Worm (Caenorhabditis elegans) whole organism, young adult: ENCODE measurements around the gene F49E12.7.

Experiments used
- B0261.1 ChIP-seq: sonication (generic microtip); optimal IDR thresholded peaks from 2 replicates; lab custom pipeline; 2016; ENCODE audit warnings: mild to moderate bottlenecking, missing genetic modification characterization, moderate library complexity, missing compliant biosample characterization
- B0336.3 ChIP-seq: fragments of 200-800 bp; sonication (Bioruptor generic); IDR thresholded peaks from 2 replicates; pipeline ENCODE4 v1.3.6; 2022; ENCODE audit warnings: missing genetic modification characterization, missing compliant biosample characterization
- D2030.7 ChIP-seq: fragments of 200-800 bp; sonication (Bioruptor generic); IDR thresholded peaks from 2 replicates; pipeline ENCODE4 v1.3.6; 2022; ENCODE audit warnings: missing genetic modification reagents, missing genetic modification characterization, missing compliant biosample characterization
- F10E7.11 ChIP-seq: sonication (generic microtip); optimal IDR thresholded peaks from 2 replicates; lab custom pipeline; 2017; ENCODE audit warnings: mild to moderate bottlenecking, missing genetic modification characterization, moderate library complexity, missing compliant biosample characterization
- F49E8.2 ChIP-seq: sonication (generic microtip); optimal IDR thresholded peaks from 3 replicates; lab custom pipeline; 2017; ENCODE audit warnings: missing genetic modification characterization, mild to moderate bottlenecking, missing compliant biosample characterization, antibody characterized with exemption, moderate library complexity; ENCODE audit not compliant: insufficient read depth
- F57C9.4 ChIP-seq: sonication (generic microtip); optimal IDR thresholded peaks from 2 replicates; lab custom pipeline; 2017; ENCODE audit warnings: mild to moderate bottlenecking, missing genetic modification characterization, missing compliant biosample characterization
- K11D2.4 ChIP-seq: fragments of 200-800 bp; sonication (Bioruptor generic); IDR thresholded peaks from 2 replicates; pipeline ENCODE4 v1.3.6; 2022; ENCODE audit warnings: missing genetic modification reagents, missing genetic modification characterization, missing compliant biosample characterization
- K12H6.12 ChIP-seq: fragments of 200-800 bp; sonication (Bioruptor generic); optimal IDR thresholded peaks from 2 replicates; lab custom pipeline; 2018; ENCODE audit warnings: mild to moderate bottlenecking, missing genetic modification characterization, missing compliant biosample characterization
- T07F8.4 ChIP-seq: sonication (generic microtip); optimal IDR thresholded peaks from 2 replicates; lab custom pipeline; 2016; ENCODE audit warnings: mild to moderate bottlenecking, missing genetic modification characterization, moderate library complexity, missing compliant biosample characterization
- T26A5.8 ChIP-seq: sonication (generic microtip); optimal IDR thresholded peaks from 2 replicates; lab custom pipeline; 2016; ENCODE audit warnings: missing genetic modification characterization, missing compliant biosample characterization
- Y53F4B.3 ChIP-seq: fragments of 200-800 bp; sonication (Bioruptor generic); IDR thresholded peaks from 2 replicates; pipeline ENCODE4 v1.3.6; 2022; ENCODE audit warnings: missing genetic modification reagents, missing genetic modification characterization, missing compliant biosample characterization
- Y53G8AR.9 ChIP-seq: fragments of 200-800 bp; sonication (Bioruptor generic); conservative IDR thresholded peaks from 2 replicates; pipeline ENCODE4 v1.3.6; 2022; ENCODE audit warnings: missing genetic modification reagents, missing genetic modification characterization, missing compliant biosample characterization
- Y56A3A.18 ChIP-seq: fragments of 200-800 bp; sonication (Bioruptor generic); IDR thresholded peaks from 2 replicates; pipeline ENCODE4 v1.3.6; 2022; ENCODE audit warnings: missing genetic modification reagents, missing genetic modification characterization, missing compliant biosample characterization
- Y79H2A.3 ChIP-seq: fragments of 200-800 bp; sonication (Bioruptor generic); conservative IDR thresholded peaks from 2 replicates; pipeline ENCODE4 v1.3.6; 2022; ENCODE audit warnings: missing genetic modification reagents, missing genetic modification characterization, missing compliant biosample characterization
- Y95B8A.8 ChIP-seq: fragments of 200-800 bp; sonication (Bioruptor generic); IDR thresholded peaks from 2 replicates; pipeline ENCODE4 v1.3.6; 2022; ENCODE audit warnings: missing genetic modification reagents, missing genetic modification characterization, missing compliant biosample characterization
- ZK185.1 ChIP-seq: sonication (generic microtip); optimal IDR thresholded peaks from 2 replicates; lab custom pipeline; 2016; ENCODE audit warnings: mild to moderate bottlenecking, missing genetic modification characterization, missing compliant biosample characterization; ENCODE audit not compliant: poor library complexity, severe bottlenecking
- akir-1 ChIP-seq: fragments of 200-800 bp; sonication (Bioruptor generic); optimal IDR thresholded peaks from 2 replicates; lab custom pipeline; 2018; ENCODE audit warnings: mild to moderate bottlenecking, missing genetic modification characterization, moderate library complexity, missing compliant biosample characterization
- aptf-3 ChIP-seq: fragments of 200-800 bp; sonication (Bioruptor generic); IDR thresholded peaks from 2 replicates; pipeline ENCODE4 v1.3.6; 2022; ENCODE audit warnings: missing genetic modification characterization, missing compliant biosample characterization
- atf-7 ChIP-seq: sonication (generic microtip); optimal IDR thresholded peaks from 2 replicates; lab custom pipeline; 2017; ENCODE audit warnings: mild to moderate bottlenecking, missing genetic modification characterization, missing compliant biosample characterization
- attf-5 ChIP-seq: fragments of 200-800 bp; sonication (Bioruptor generic); optimal IDR thresholded peaks from 2 replicates; lab custom pipeline; 2018; ENCODE audit warnings: mild to moderate bottlenecking, missing genetic modification characterization, missing compliant biosample characterization
- ccch-3 ChIP-seq: fragments of 200-800 bp; sonication (Bioruptor generic); optimal IDR thresholded peaks from 2 replicates; lab custom pipeline; 2018; ENCODE audit warnings: mild to moderate bottlenecking, missing genetic modification characterization, missing compliant biosample characterization
- cebp-2 ChIP-seq: fragments of 200-800 bp; sonication (Bioruptor generic); IDR thresholded peaks from 2 replicates; pipeline ENCODE4 v1.3.6; 2022; ENCODE audit warnings: missing genetic modification characterization, missing compliant biosample characterization
- ceh-27 ChIP-seq: fragments of 200-800 bp; sonication (Bioruptor generic); optimal IDR thresholded peaks from 2 replicates; lab custom pipeline; 2018; ENCODE audit warnings: mild to moderate bottlenecking, missing genetic modification characterization, moderate library complexity, missing compliant biosample characterization
- ceh-40 ChIP-seq: fragments of 200-800 bp; sonication (Bioruptor generic); IDR thresholded peaks from 2 replicates; pipeline ENCODE4 v1.3.6; 2022; ENCODE audit warnings: missing genetic modification characterization, missing compliant biosample characterization
- die-1 ChIP-seq: sonication (generic microtip); optimal IDR thresholded peaks from 2 replicates; lab custom pipeline; 2016; ENCODE audit warnings: missing genotype, mild to moderate bottlenecking, missing genetic modification characterization, missing compliant biosample characterization
- egl-18 ChIP-seq: fragments of 200-800 bp; sonication (Bioruptor generic); IDR thresholded peaks from 2 replicates; pipeline ENCODE4 v1.3.6; 2022; ENCODE audit warnings: missing genetic modification reagents, missing genetic modification characterization, missing compliant biosample characterization
- egrh-3 ChIP-seq: fragments of 200-800 bp; sonication (Bioruptor generic); IDR thresholded peaks from 2 replicates; pipeline ENCODE4 v1.3.6; 2022; ENCODE audit warnings: missing genetic modification reagents, missing genetic modification characterization, missing compliant biosample characterization
- ekl-4 ChIP-seq: fragments of 200-800 bp; sonication (Bioruptor generic); IDR thresholded peaks from 2 replicates; pipeline ENCODE4 v1.3.6; 2022; ENCODE audit warnings: missing genetic modification reagents, missing genetic modification characterization, missing compliant biosample characterization
- fkh-3 ChIP-seq: sonication (generic microtip); optimal IDR thresholded peaks from 2 replicates; lab custom pipeline; 2016; ENCODE audit warnings: mild to moderate bottlenecking, missing genetic modification characterization, missing compliant biosample characterization
- hlh-12 ChIP-seq: sonication (generic microtip); optimal IDR thresholded peaks from 2 replicates; lab custom pipeline; 2016; ENCODE audit warnings: missing genetic modification characterization, missing compliant biosample characterization
- hlh-26 ChIP-seq: fragments of 200-800 bp; sonication (Bioruptor generic); conservative IDR thresholded peaks from 2 replicates; pipeline ENCODE4 v1.3.6; 2022; ENCODE audit warnings: missing genetic modification reagents, missing genetic modification characterization, missing compliant biosample characterization
- hsf-1 ChIP-seq: fragments of 200-800 bp; sonication (Bioruptor generic); IDR thresholded peaks from 2 replicates; pipeline ENCODE4 v1.3.6; 2022; ENCODE audit warnings: missing genetic modification reagents, missing genetic modification characterization, missing compliant biosample characterization
- lin-40 ChIP-seq: sonication (generic microtip); optimal IDR thresholded peaks from 2 replicates; lab custom pipeline; 2016; ENCODE audit warnings: missing genetic modification characterization, mild to moderate bottlenecking, missing compliant biosample characterization, missing genotype, missing genetic modification reagents
- lin-54 ChIP-seq: fragments of 200-800 bp; sonication (Bioruptor generic); optimal IDR thresholded peaks from 2 replicates; lab custom pipeline; 2018; ENCODE audit warnings: mild to moderate bottlenecking, missing genetic modification characterization, missing compliant biosample characterization
- madf-6 ChIP-seq: fragments of 200-800 bp; sonication (Bioruptor generic); IDR thresholded peaks from 2 replicates; pipeline ENCODE4 v1.3.6; 2022; ENCODE audit warnings: missing genetic modification reagents, missing genetic modification characterization, missing compliant biosample characterization
- mel-28 ChIP-seq: sonication (generic microtip); optimal IDR thresholded peaks from 2 replicates; lab custom pipeline; 2016; ENCODE audit warnings: borderline replicate concordance, mild to moderate bottlenecking, missing genetic modification characterization, missing compliant biosample characterization
- mes-4 ChIP-seq: sonication (generic microtip); optimal IDR thresholded peaks from 2 replicates; lab custom pipeline; 2016; ENCODE audit warnings: missing genotype, missing genetic modification characterization, missing compliant biosample characterization
- pha-4 ChIP-seq: fragments of 150-350 bp; sonication (generic microtip); optimal IDR thresholded peaks from 2 replicates; lab custom pipeline; 2014; ENCODE audit warnings: missing biosample characterization, missing genetic modification reagents, missing genetic modification characterization
- sdz-38 ChIP-seq: sonication (generic microtip); optimal IDR thresholded peaks from 2 replicates; lab custom pipeline; 2016; ENCODE audit warnings: missing genotype, missing genetic modification characterization, missing compliant biosample characterization
- sea-2 ChIP-seq: fragments of 200-800 bp; sonication (Bioruptor generic); IDR thresholded peaks from 2 replicates; pipeline ENCODE4 v1.3.6; 2022; ENCODE audit warnings: missing genetic modification characterization, missing compliant biosample characterization
- snpc-3.4 ChIP-seq: sonication (generic microtip); optimal IDR thresholded peaks from 2 replicates; lab custom pipeline; 2017; ENCODE audit warnings: missing genetic modification characterization, mild to moderate bottlenecking, missing compliant biosample characterization, antibody characterized with exemption, moderate library complexity, missing genotype, missing genetic modification reagents
- tbp1 ChIP-seq: fragments of 200-800 bp; sonication (Bioruptor generic); optimal IDR thresholded peaks from 2 replicates; lab custom pipeline; 2018; ENCODE audit warnings: mild to moderate bottlenecking, missing genetic modification characterization, missing compliant biosample characterization
- tlf-1 ChIP-seq: fragments of 200-800 bp; sonication (Bioruptor generic); optimal IDR thresholded peaks from 2 replicates; lab custom pipeline; 2018; ENCODE audit warnings: mild to moderate bottlenecking, missing genetic modification characterization, missing compliant biosample characterization
- unc-62 ChIP-seq: fragments of 150-350 bp; optimal IDR thresholded peaks from 2 replicates; lab custom pipeline; 2014; ENCODE audit warnings: missing biosample characterization, missing genetic modification reagents, missing genetic modification characterization
- zfh-2 ChIP-seq: fragments of 200-800 bp; sonication (Bioruptor generic); conservative IDR thresholded peaks from 2 replicates; pipeline ENCODE4 v1.3.6; 2022; ENCODE audit warnings: missing genetic modification reagents, missing genetic modification characterization, missing compliant biosample characterization
- zim-3 ChIP-seq: sonication (generic microtip); optimal IDR thresholded peaks from 2 replicates; lab custom pipeline; 2017; ENCODE audit warnings: mild to moderate bottlenecking, missing genetic modification characterization, moderate library complexity, missing compliant biosample characterization
- ztf-18 ChIP-seq: sonication (generic microtip); optimal IDR thresholded peaks from 2 replicates; lab custom pipeline; 2016; ENCODE audit warnings: missing genotype, mild to moderate bottlenecking, missing genetic modification characterization, missing compliant biosample characterization
- ztf-25 ChIP-seq: fragments of 200-800 bp; sonication (Bioruptor generic); IDR thresholded peaks from 2 replicates; pipeline ENCODE4 v1.3.6; 2022; ENCODE audit warnings: missing genetic modification reagents, missing genetic modification characterization, missing compliant biosample characterization

Gene F49E12.7

DNA sequence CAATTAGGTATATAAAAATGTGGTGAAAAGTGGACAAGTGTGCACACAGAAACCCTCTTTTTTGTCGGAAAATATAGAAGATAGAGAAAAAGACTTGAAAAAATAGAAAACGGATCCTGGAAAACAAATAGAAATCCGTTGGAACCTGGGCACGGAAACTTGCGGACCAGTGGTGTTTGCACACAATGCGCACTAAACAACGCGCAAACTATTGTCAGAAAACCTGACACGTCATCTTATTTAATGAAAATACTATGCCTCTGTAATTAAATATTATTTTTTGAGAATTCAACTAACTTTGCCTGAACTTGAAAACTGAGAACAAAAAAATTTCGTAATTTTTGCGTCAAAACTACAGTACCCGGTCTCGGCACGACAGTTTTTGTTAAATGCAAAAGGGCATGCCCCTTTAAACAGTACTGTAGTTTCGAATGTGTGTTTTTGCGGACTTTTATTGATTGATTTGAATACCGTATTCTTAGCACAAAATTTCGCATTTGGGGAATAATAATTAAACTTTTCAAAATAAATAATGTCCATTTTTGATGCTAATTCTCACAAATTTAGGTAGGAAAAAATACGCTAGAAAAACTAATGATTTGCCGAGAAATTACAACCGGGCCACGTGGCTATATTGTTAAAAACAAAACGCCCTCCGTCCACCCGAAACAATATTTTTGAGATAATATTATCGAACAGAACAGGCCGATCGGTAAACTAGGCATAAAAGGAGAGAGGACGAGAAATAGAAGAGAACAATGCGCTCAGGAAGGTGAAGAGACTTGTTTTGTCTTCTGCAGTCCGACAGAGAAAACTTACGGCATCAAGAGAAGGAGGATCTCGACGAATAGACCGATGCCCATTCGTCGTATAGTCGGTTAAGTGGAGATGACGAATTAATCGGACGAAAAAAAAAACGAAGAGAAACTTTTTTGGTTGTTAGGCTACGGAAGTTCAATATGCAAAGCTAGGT lies 33.3 kb upstream of the F49E12.7 start (continued):
- no peak for TF ChIP-seq T07F8.4 (tag; lab: Kevin White, UChicago)
- TF ChIP-seq ztf-25: no peak
- TF ChIP-seq Y56A3A.18: no peak
- no peak for TF ChIP-seq attf-5 (GFP tag; lab: Kevin White, UChicago)
- no peak for TF ChIP-seq egrh-3 (GFP tag; lab: Robert Waterston, UW)
- TF ChIP-seq tbp1 (GFP tag; lab: Kevin White, UChicago): peak; percentile 37
- no peak for TF ChIP-seq Y53F4B.3 (GFP tag; lab: Robert Waterston, UW)
- TF ChIP-seq K11D2.4 (GFP tag; lab: Robert Waterston, UW): no peak
- no peak for TF ChIP-seq B0261.1 (tag; lab: Kevin White, UChicago)
- TF ChIP-seq aptf-3: no peak
- no peak for TF ChIP-seq K12H6.12 (tag; lab: Kevin White, UChicago)
- TF ChIP-seq F10E7.11: no peak
- no peak for TF ChIP-seq akir-1 (GFP tag; lab: Kevin White, UChicago)
- peak; percentile 38 for TF ChIP-seq snpc-3.4 (tag; lab: Kevin White, UChicago)
- no peak for TF ChIP-seq atf-7 (tag; lab: Kevin White, UChicago)
- no peak for TF ChIP-seq mes-4 (tag; lab: Kevin White, UChicago)
- TF ChIP-seq Y53G8AR.9: no peak
- no peak for TF ChIP-seq unc-62 (GFP tag; lab: Kevin White, UChicago)
- no peak for TF ChIP-seq cebp-2 (GFP tag; lab: Robert Waterston, UW)
- no peak for TF ChIP-seq hlh-26 (GFP tag; lab: Robert Waterston, UW)
- no peak for TF ChIP-seq ceh-40
- TF ChIP-seq lin-54 (GFP tag; lab: Kevin White, UChicago): peak; percentile 47
- no peak for TF ChIP-seq T26A5.8 (tag; lab: Kevin White, UChicago)
- no peak for TF ChIP-seq Y79H2A.3 (GFP tag; lab: Robert Waterston, UW)
- no peak for TF ChIP-seq fkh-3 (tag; lab: Kevin White, UChicago)
- TF ChIP-seq sdz-38: no peak
- no peak for TF ChIP-seq ccch-3
- TF ChIP-seq F49E8.2 (tag; lab: Kevin White, UChicago): peak; percentile 72
- no peak for TF ChIP-seq lin-40 (tag; lab: Kevin White, UChicago)
- no peak for TF ChIP-seq ztf-18 (tag; lab: Kevin White, UChicago)
- TF ChIP-seq die-1: no peak
- TF ChIP-seq ekl-4 (GFP tag; lab: Robert Waterston, UW): no peak
- TF ChIP-seq hsf-1 (GFP tag; lab: Robert Waterston, UW): no peak
- no peak for TF ChIP-seq pha-4
- no peak for TF ChIP-seq ZK185.1 (tag; lab: Kevin White, UChicago)
- no peak for TF ChIP-seq hlh-12 (tag; lab: Kevin White, UChicago)
- no peak for TF ChIP-seq tlf-1 (GFP tag; lab: Kevin White, UChicago)
- TF ChIP-seq B0336.3 (GFP tag; lab: Robert Waterston, UW): no peak
- no peak for TF ChIP-seq egl-18 (GFP tag; lab: Robert Waterston, UW)
- no peak for TF ChIP-seq sea-2 (GFP tag; lab: Robert Waterston, UW)
- TF ChIP-seq Y95B8A.8 (GFP tag; lab: Robert Waterston, UW): no peak
- TF ChIP-seq D2030.7 (GFP tag; lab: Robert Waterston, UW): peak; percentile 76
- no peak for TF ChIP-seq zim-3 (tag; lab: Kevin White, UChicago)
- no peak for TF ChIP-seq mel-28 (tag; lab: Kevin White, UChicago)
- TF ChIP-seq madf-6: peak; percentile 87
- no peak for TF ChIP-seq zfh-2
- no peak for TF ChIP-seq F57C9.4 (tag; lab: Kevin White, UChicago)
- no peak for TF ChIP-seq ceh-27
